Worm (Caenorhabditis elegans): ENCODE results near the gene col-72.

DNA sequence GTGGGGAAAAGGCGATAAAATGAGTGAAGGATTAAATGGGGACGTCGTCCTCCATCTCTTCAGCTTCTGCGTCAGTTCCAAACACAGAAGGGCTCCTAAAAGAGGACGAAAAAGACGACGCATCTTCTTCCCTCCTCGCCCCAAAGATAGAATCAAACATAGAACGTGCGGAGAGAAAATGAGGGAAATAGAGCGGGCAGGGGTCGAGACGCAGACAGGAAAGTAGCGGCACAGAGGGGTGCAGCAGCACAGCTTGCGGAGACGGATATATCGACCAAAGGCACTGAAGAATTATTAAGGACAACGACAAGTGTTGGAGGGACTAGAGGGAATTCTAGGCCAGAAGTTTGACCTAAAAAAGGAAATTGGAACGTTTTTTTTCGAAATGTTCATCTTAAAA is 23.3 kb upstream of the col-72 start:
- peak; percentile 3 for TF ChIP-seq him-1 (tag; optimal IDR thresholded peaks at IDR 0.05)
- no peak for TF ChIP-seq dao-5 (tag; optimal IDR thresholded peaks at IDR 0.05)
